Fruit fly (Drosophila melanogaster) whole organism, adult: ENCODE data around the gene CG44303.

Experiments
- CG14711 ChIP-seq: fragments of 200-800 bp; sonication (Bioruptor generic); optimal IDR thresholded peaks from 2 replicates; lab custom pipeline; 2018; ENCODE audit warnings: missing biosample characterization, mild to moderate bottlenecking, missing genetic modification characterization, moderate library complexity
- CG1620 ChIP-seq: fragments of 200-800 bp; sonication (Bioruptor generic); optimal IDR thresholded peaks from 2 replicates; lab custom pipeline; 2016; ENCODE audit warnings: missing biosample characterization, missing genetic modification characterization
- tj ChIP-seq: fragments of 200-800 bp; sonication (Bioruptor generic); optimal IDR thresholded peaks from 3 replicates; lab custom pipeline; 2017; ENCODE audit warnings: missing biosample characterization, mild to moderate bottlenecking, missing genetic modification characterization, moderate library complexity
- toe ChIP-seq: fragments of 200-800 bp; sonication (Bioruptor generic); optimal IDR thresholded peaks from 2 replicates; lab custom pipeline; 2016; ENCODE audit warnings: missing biosample characterization, missing genetic modification characterization

- TF ChIP-seq CG1620 (GFP tag; lab: Kevin White, UChicago): peak; percentile 22
- no peak for TF ChIP-seq toe (GFP tag; lab: Kevin White, UChicago)
- TF ChIP-seq tj (GFP tag; lab: Kevin White, UChicago): no peak
- peak; percentile 57 for TF ChIP-seq CG14711 (tag; lab: Kevin White, UChicago)
Measured at dm6 chrX:6641602-6642001, 45.6 kb downstream of the CG44303 start.
